Fruit fly (Drosophila melanogaster): ENCODE data around the gene CG33285.

CG33285 gene

DNA sequence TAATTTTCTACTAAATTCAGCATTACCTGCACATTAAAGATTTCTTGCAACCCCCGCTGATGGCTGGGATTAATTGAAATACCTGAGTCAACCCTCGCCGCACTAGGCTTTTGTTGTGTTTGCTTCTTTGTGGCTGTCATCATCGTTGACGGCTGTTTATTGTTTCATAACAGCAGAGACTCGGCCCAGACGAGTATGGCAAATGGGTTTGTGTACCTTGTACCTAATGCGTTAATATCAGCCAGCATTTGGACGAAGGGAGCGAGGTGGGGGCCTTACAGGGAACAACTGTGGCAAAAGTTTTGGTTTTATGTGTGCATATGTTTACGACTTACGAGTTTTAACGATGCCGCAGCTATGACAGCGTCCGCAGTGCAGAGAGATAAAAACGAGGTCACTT lies 33.0 kb downstream of the CG33285 start (continued):
- peak; percentile 1 for TF ChIP-seq HmgZ (tag; optimal IDR thresholded peaks at IDR 0.05)
- TF ChIP-seq ATbp (GFP tag; optimal IDR thresholded peaks at IDR 0.05) = peak; percentile 14
- no peak; the same call in 1 of the 2 replicates for TF ChIP-seq CG14441 (GFP tag; IDR thresholded peaks at IDR 0.05)
- TF ChIP-seq sd (tag; optimal IDR thresholded peaks at IDR 0.05) = peak; percentile 56
- TF ChIP-seq jumu (GFP tag; optimal IDR thresholded peaks at IDR 0.05) = no peak
- peak; percentile 13 for TF ChIP-seq Fer1 (GFP tag; optimal IDR thresholded peaks at IDR 0.05)
- TF ChIP-seq sr (GFP tag; IDR thresholded peaks at IDR 0.05) = no peak
- peak in 1 of 2 experiments; percentile 81 for TF ChIP-seq Pdp1 (GFP tag; optimal IDR thresholded peaks at IDR 0.05)
- TF ChIP-seq crol (GFP tag; IDR thresholded peaks at IDR 0.05) = peak; percentile 83
- no peak for TF ChIP-seq Stat92E (GFP tag; optimal IDR thresholded peaks at IDR 0.05)
- TF ChIP-seq sug (tag; optimal IDR thresholded peaks at IDR 0.05) = peak; percentile 4
- TF ChIP-seq CG4707 (GFP tag; optimal IDR thresholded peaks at IDR 0.05) = peak; percentile 29
- TF ChIP-seq fd64A (GFP tag; optimal IDR thresholded peaks at IDR 0.05) = peak; percentile 8
- TF ChIP-seq gfzf (GFP tag; optimal IDR thresholded peaks at IDR 0.05) = peak; percentile 8
- peak; percentile 45 for TF ChIP-seq zen (tag; optimal IDR thresholded peaks at IDR 0.05)
- peak; percentile 89 for TF ChIP-seq CG18476 (GFP tag; optimal IDR thresholded peaks at IDR 0.05)
- peak; percentile 74 for TF ChIP-seq CG10543 (GFP tag; optimal IDR thresholded peaks at IDR 0.05)
- TF ChIP-seq CG13894 (tag; optimal IDR thresholded peaks at IDR 0.05) = peak; percentile 71
- peak; percentile 21; the same call in 1 of the 2 replicates for TF ChIP-seq H2.0 (GFP tag; IDR thresholded peaks at IDR 0.05)
- TF ChIP-seq dmrt99B (tag; optimal IDR thresholded peaks at IDR 0.05) = peak; percentile 25
- TF ChIP-seq z (GFP tag; IDR thresholded peaks at IDR 0.05) = no peak
- peak; percentile 62 for TF ChIP-seq Abd-B (GFP tag; optimal IDR thresholded peaks at IDR 0.05)
- TF ChIP-seq kni (GFP tag; optimal IDR thresholded peaks at IDR 0.05) = peak; percentile 30
- TF ChIP-seq hkb (optimal IDR thresholded peaks at IDR 0.05) = no peak
- 0 out of 2 replicates have a peak, but pooled peaks have one; percentile 37 for TF ChIP-seq hkb (GFP tag; IDR thresholded peaks at IDR 0.05)
- TF ChIP-seq toy (GFP tag; IDR thresholded peaks at IDR 0.05) = 0 out of 2 replicates have a peak, but pooled peaks have one; percentile 7
- TF ChIP-seq az2 (GFP tag; optimal IDR thresholded peaks at IDR 0.05) = no peak
- peak; percentile 80 for TF ChIP-seq abd-A (tag; optimal IDR thresholded peaks at IDR 0.05)
- no peak for TF ChIP-seq CG11504 (tag; optimal IDR thresholded peaks at IDR 0.05)
- TF ChIP-seq pros (GFP tag; optimal IDR thresholded peaks at IDR 0.05) = peak; percentile 27
- no peak for TF ChIP-seq trh (GFP tag; optimal IDR thresholded peaks at IDR 0.05)
- peak; percentile 24 for TF ChIP-seq CG15514 (GFP tag; optimal IDR thresholded peaks at IDR 0.05)
- TF ChIP-seq oc (tag; optimal IDR thresholded peaks at IDR 0.05) = peak; percentile 69
- peak; percentile 18 for TF ChIP-seq Hey (tag; optimal IDR thresholded peaks at IDR 0.05)
- TF ChIP-seq CG15269 (tag; optimal IDR thresholded peaks at IDR 0.05) = peak; percentile 59
- peak; percentile 10 for TF ChIP-seq CG3281 (GFP tag; optimal IDR thresholded peaks at IDR 0.05)
- peak; percentile 93 for TF ChIP-seq chinmo (GFP tag; IDR thresholded peaks at IDR 0.05; ENCODE audit: partially characterized antibody)
- TF ChIP-seq chn (GFP tag; optimal IDR thresholded peaks at IDR 0.05) = no peak
- TF ChIP-seq CG15479 (GFP tag; optimal IDR thresholded peaks at IDR 0.05) = no peak
- TF ChIP-seq CG6765 (GFP tag; optimal IDR thresholded peaks at IDR 0.05) = no peak
- no peak for TF ChIP-seq CG8089 (GFP tag; optimal IDR thresholded peaks at IDR 0.05)
- 0 out of 3 replicates have a peak, but pooled peaks have one; percentile 42 for TF ChIP-seq ci (GFP tag; IDR thresholded peaks at IDR 0.05)
- TF ChIP-seq fd96Cb (tag; optimal IDR thresholded peaks at IDR 0.05) = no peak
- TF ChIP-seq schlank (tag; optimal IDR thresholded peaks at IDR 0.05) = peak; percentile 14
- TF ChIP-seq onecut (GFP tag; IDR thresholded peaks at IDR 0.05) = no peak
- TF ChIP-seq CG14050 (GFP tag; IDR thresholded peaks at IDR 0.05) = no peak
- 0 out of 3 replicates have a peak, but pooled peaks have one; percentile 37 for TF ChIP-seq CG6175 (GFP tag; IDR thresholded peaks at IDR 0.05)
- TF ChIP-seq salm (tag; optimal IDR thresholded peaks at IDR 0.05) = peak; percentile 7
- TF ChIP-seq CG17568 (GFP tag; optimal IDR thresholded peaks at IDR 0.05) = no peak
- TF ChIP-seq vvl (GFP tag; IDR thresholded peaks at IDR 0.05) = peak; percentile 37; the same call in 1 of the 2 replicates

Data from whole organism, embryonic.